Worm (Caenorhabditis elegans): ENCODE results near the gene gsp-2.

DNA sequence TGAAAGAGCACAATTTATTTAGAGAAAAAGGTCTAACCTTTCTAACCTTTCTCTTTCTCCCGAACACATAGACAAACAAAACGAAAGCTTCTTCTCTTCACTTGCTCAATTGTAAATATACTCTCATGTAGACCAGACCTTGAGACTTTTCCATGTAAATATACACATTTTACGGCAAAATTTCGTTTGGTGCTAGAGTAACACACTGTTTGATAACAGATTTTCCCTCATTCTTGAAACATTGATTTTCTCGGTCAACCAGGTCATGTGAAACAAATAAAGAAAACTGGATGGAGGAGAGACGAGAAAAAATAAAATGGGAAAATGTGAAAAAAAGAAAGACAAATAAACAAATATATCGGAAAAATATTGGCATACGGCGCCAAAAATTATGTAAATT is 14.4 kb upstream of the gsp-2 start:
- TF ChIP-seq dao-5 (tag; optimal IDR thresholded peaks at IDR 0.05) = no peak
- TF ChIP-seq W03F9.2 (tag; optimal IDR thresholded peaks at IDR 0.05) = no peak
- TF ChIP-seq him-1 (tag; optimal IDR thresholded peaks at IDR 0.05) = no peak

Data from whole organism, L4/young adult.